Fruit fly (Drosophila melanogaster) whole organism, embryonic: ENCODE measurements around the gene CG43051.
A peak's percentile ranks its signal among the peaks of the same experiment; 100 is the strongest.

Source experiments
- Aef1 ChIP-seq: fragments of 200-800 bp; sonication (Bioruptor generic); IDR thresholded peaks from 3 replicates; pipeline ENCODE4 v1.3.6; 2022; ENCODE audit warnings: missing biosample characterization, missing genetic modification characterization
- CG10209 ChIP-seq: fragments of 200-800 bp; sonication (Bioruptor generic); optimal IDR thresholded peaks from 3 replicates; lab custom pipeline; 2017; ENCODE audit warnings: missing biosample characterization, mild to moderate bottlenecking, missing genetic modification characterization, missing genetic modification reagents
- CG10565 ChIP-seq: fragments of 200-800 bp; sonication (Bioruptor generic); optimal IDR thresholded peaks from 3 replicates; lab custom pipeline; 2016; ENCODE audit warnings: missing biosample characterization, mild to moderate bottlenecking, missing genetic modification characterization
- CG13424 ChIP-seq: fragments of 200-800 bp; sonication (Bioruptor generic); optimal IDR thresholded peaks from 2 replicates; lab custom pipeline; 2019; ENCODE audit warnings: missing biosample characterization, mild to moderate bottlenecking, missing genetic modification characterization, moderate library complexity
- CG14965 ChIP-seq: fragments of 200-800 bp; sonication (Bioruptor generic); optimal IDR thresholded peaks from 2 replicates; lab custom pipeline; 2016; ENCODE audit warnings: missing biosample characterization, missing genetic modification characterization, borderline replicate concordance
- CG16779 ChIP-seq: fragments of 200-800 bp; sonication (Bioruptor generic); IDR thresholded peaks from 2 replicates; pipeline ENCODE4 v1.3.6; 2022; ENCODE audit warnings: missing biosample characterization, missing genetic modification characterization
- CG17829 ChIP-seq: fragments of 200-800 bp; optimal IDR thresholded peaks from 2 replicates; lab custom pipeline; 2019; ENCODE audit warnings: missing biosample characterization, mild to moderate bottlenecking, missing genetic modification characterization, moderate library complexity
- CG2199 ChIP-seq: fragments of 200-800 bp; sonication (Bioruptor generic); IDR thresholded peaks from 3 replicates; pipeline ENCODE4 v1.3.6; 2022; ENCODE audit warnings: missing biosample characterization, missing genetic modification characterization
- CG3726 ChIP-seq: fragments of 200-800 bp; sonication (Bioruptor generic); IDR thresholded peaks from 3 replicates; pipeline ENCODE4, ENCODE4 v1.3.6; 2022; ENCODE audit warnings: missing biosample characterization, missing genetic modification characterization
- CG6175 ChIP-seq: fragments of 200-800 bp; sonication (Bioruptor generic); IDR thresholded peaks from 3 replicates; pipeline ENCODE4 v1.3.6; 2022; ENCODE audit warnings: missing biosample characterization, missing genetic modification characterization
- CG7745 ChIP-seq: fragments of 200-800 bp; sonication (Bioruptor generic); optimal IDR thresholded peaks from 2 replicates; lab custom pipeline; 2018; ENCODE audit warnings: missing biosample characterization, mild to moderate bottlenecking, missing genetic modification characterization, moderate library complexity
- CG7839 ChIP-seq: fragments of 200-800 bp; sonication (Bioruptor generic); optimal IDR thresholded peaks from 3 replicates; lab custom pipeline; 2018; ENCODE audit warnings: missing biosample characterization, mild to moderate bottlenecking, missing genetic modification characterization, moderate library complexity
- CG7928 ChIP-seq: fragments of 200-800 bp; sonication (Bioruptor generic); optimal IDR thresholded peaks from 2 replicates; lab custom pipeline; 2017; ENCODE audit warnings: missing biosample characterization, mild to moderate bottlenecking, missing genetic modification characterization
- CG8944 ChIP-seq: fragments of 200-800 bp; sonication (Bioruptor generic); optimal IDR thresholded peaks from 3 replicates; lab custom pipeline; 2016; ENCODE audit warnings: missing biosample characterization, missing genetic modification characterization
- CHES-1-like ChIP-seq: fragments of 200-800 bp; sonication (Bioruptor generic); optimal IDR thresholded peaks from 2 replicates; lab custom pipeline; 2016; ENCODE audit warnings: missing biosample characterization, missing genetic modification characterization
- E2f1 ChIP-seq: fragments of 200-800 bp; sonication (Bioruptor generic); IDR thresholded peaks from 2 replicates; pipeline ENCODE4 v1.3.6; 2022; ENCODE audit warnings: missing biosample characterization, missing genetic modification characterization
- Gug ChIP-seq: fragments of 200-800 bp; sonication (Bioruptor generic); IDR thresholded peaks from 4 replicates; pipeline ENCODE4 v1.3.6; 2022; ENCODE audit warnings: missing biosample characterization, missing genetic modification characterization
- HmgD ChIP-seq: fragments of 200-800 bp; sonication (Bioruptor generic); optimal IDR thresholded peaks from 3 replicates; lab custom pipeline; 2016; ENCODE audit warnings: missing biosample characterization, missing genetic modification characterization
- HmgZ ChIP-seq: fragments of 200-800 bp; sonication (Bioruptor generic); optimal IDR thresholded peaks from 2 replicates; lab custom pipeline; 2018; ENCODE audit warnings: missing biosample characterization, mild to moderate bottlenecking, missing genetic modification characterization
- Jarid2 ChIP-seq: fragments of 200-800 bp; sonication (Bioruptor generic); optimal IDR thresholded peaks from 3 replicates; lab custom pipeline; 2017; ENCODE audit warnings: mild to moderate bottlenecking, missing biosample characterization, missing genetic modification reagents, missing genetic modification characterization
- MBD-R2 ChIP-seq: fragments of 200-800 bp; sonication (Bioruptor generic); IDR thresholded peaks from 2 replicates; pipeline ENCODE4 v1.3.6; 2022; ENCODE audit warnings: missing biosample characterization, missing genetic modification characterization
- MESR4 ChIP-seq: fragments of 200-800 bp; sonication (Bioruptor generic); optimal IDR thresholded peaks from 2 replicates; lab custom pipeline; 2018; ENCODE audit warnings: missing biosample characterization, mild to moderate bottlenecking, missing genetic modification characterization, moderate library complexity
- Mrtf ChIP-seq: fragments of 200-800 bp; sonication (Bioruptor generic); IDR thresholded peaks from 3 replicates; pipeline ENCODE4 v1.3.6; 2022; ENCODE audit warnings: missing biosample characterization, missing genetic modification characterization
- Nf-YA ChIP-seq: fragments of 200-800 bp; sonication (Bioruptor generic); IDR thresholded peaks from 2 replicates; pipeline ENCODE4 v1.3.6; 2022; ENCODE audit warnings: missing biosample characterization, missing genetic modification characterization
- NfI ChIP-seq: fragments of 200-800 bp; sonication (Bioruptor generic); optimal IDR thresholded peaks from 3 replicates; lab custom pipeline; 2018; ENCODE audit warnings: missing biosample characterization, mild to moderate bottlenecking, missing genetic modification characterization, moderate library complexity
- Opbp ChIP-seq: fragments of 200-800 bp; sonication (Bioruptor generic); IDR thresholded peaks from 3 replicates; pipeline ENCODE4 v1.3.6; 2022; ENCODE audit warnings: missing biosample characterization, missing genetic modification characterization; ENCODE audit not compliant: partially characterized antibody
- Spps ChIP-seq: fragments of 200-800 bp; sonication (Bioruptor generic); optimal IDR thresholded peaks from 2 replicates; lab custom pipeline; 2018; ENCODE audit warnings: missing biosample characterization, mild to moderate bottlenecking, missing genetic modification characterization
- abd-A ChIP-seq: fragments of 200-800 bp; sonication (Bioruptor generic); optimal IDR thresholded peaks from 3 replicates; lab custom pipeline; 2019; ENCODE audit warnings: missing biosample characterization, mild to moderate bottlenecking, missing genetic modification characterization, moderate library complexity
- ara ChIP-seq: fragments of 200-800 bp; sonication (Bioruptor generic); IDR thresholded peaks from 2 replicates; pipeline ENCODE4 v1.3.6; 2022; ENCODE audit warnings: missing biosample characterization, missing genetic modification characterization
- bcd ChIP-seq: fragments of 200-800 bp; sonication (Bioruptor generic); optimal IDR thresholded peaks from 2 replicates; lab custom pipeline; 2017; ENCODE audit warnings: missing biosample characterization, mild to moderate bottlenecking, missing genetic modification characterization
- caup ChIP-seq: fragments of 200-800 bp; sonication (Bioruptor generic); optimal IDR thresholded peaks from 3 replicates; lab custom pipeline; 2017; ENCODE audit warnings: missing biosample characterization, mild to moderate bottlenecking, missing genetic modification characterization, moderate library complexity; ENCODE audit not compliant: severe bottlenecking
- chif ChIP-seq, 2 experiments: fragments of 200-800 bp; sonication (Bioruptor generic); optimal IDR thresholded peaks; 3 replicates each; lab custom pipeline; 2016; ENCODE audit warnings: missing biosample characterization in 2 of 2, missing genetic modification characterization in 2 of 2
- chinmo ChIP-seq: fragments of 200-800 bp; sonication (Bioruptor generic); IDR thresholded peaks from 4 replicates; pipeline ENCODE4 v1.3.6; 2022; ENCODE audit warnings: missing biosample characterization, missing genetic modification characterization; ENCODE audit not compliant: partially characterized antibody
- crol ChIP-seq: fragments of 200-800 bp; sonication (Bioruptor generic); IDR thresholded peaks from 2 replicates; pipeline ENCODE4 v1.3.6; 2022; ENCODE audit warnings: missing biosample characterization, missing genetic modification characterization
- dmrt11E ChIP-seq: fragments of 200-800 bp; sonication (Bioruptor generic); optimal IDR thresholded peaks from 3 replicates; lab custom pipeline; 2018; ENCODE audit warnings: missing biosample characterization, mild to moderate bottlenecking, missing genetic modification characterization, moderate library complexity
- ftz-f1 ChIP-seq: fragments of 200-800 bp; sonication (Bioruptor generic); optimal IDR thresholded peaks from 2 replicates; lab custom pipeline; 2016; ENCODE audit warnings: missing biosample characterization, missing genetic modification characterization
- grau ChIP-seq: fragments of 200-800 bp; optimal IDR thresholded peaks from 3 replicates; lab custom pipeline; 2019; ENCODE audit warnings: missing biosample characterization, mild to moderate bottlenecking, missing genetic modification characterization, moderate library complexity
- mld ChIP-seq: fragments of 200-800 bp; sonication (Bioruptor generic); IDR thresholded peaks from 3 replicates; pipeline ENCODE4 v1.3.6; 2022; ENCODE audit warnings: missing biosample characterization, missing genetic modification characterization; ENCODE audit not compliant: partially characterized antibody
- p53 ChIP-seq: fragments of 200-800 bp; sonication (Bioruptor generic); optimal IDR thresholded peaks from 2 replicates; lab custom pipeline; 2016; ENCODE audit warnings: missing biosample characterization, missing genetic modification characterization
- prd ChIP-seq, 3 experiments: fragments of >200 bp in 2 of 3; fragments of 200-800 bp in 1 of 3; sonication (Bioruptor generic) in 1 of 3; optimal IDR thresholded peaks in 2 of 3; IDR thresholded peaks in 1 of 3; 2 replicates in 2 of 3; 3 replicates in 1 of 3; pipeline versions ENCODE4 v1.3.6 to Lab custom; 2017 to 2022; ENCODE audit warnings: missing biosample characterization in 1 of 3, missing genetic modification characterization in 1 of 3
- ranshi ChIP-seq: fragments of 200-800 bp; sonication (Bioruptor generic); IDR thresholded peaks from 2 replicates; pipeline ENCODE4 v1.3.6; 2022; ENCODE audit warnings: missing biosample characterization, missing genetic modification characterization
- salm ChIP-seq: fragments of 200-800 bp; sonication (Bioruptor generic); optimal IDR thresholded peaks from 2 replicates; lab custom pipeline; 2018; ENCODE audit warnings: missing biosample characterization, mild to moderate bottlenecking, missing genetic modification characterization
- sc ChIP-seq, 3 experiments: fragments of >200 bp in 2 of 3; fragments of 200-800 bp in 1 of 3; sonication (Bioruptor generic) in 1 of 3; optimal IDR thresholded peaks; 2 replicates in 2 of 3; 3 replicates in 1 of 3; lab custom pipeline; 2017; ENCODE audit warnings: mild to moderate bottlenecking in 1 of 3, missing biosample characterization in 1 of 3, missing genetic modification characterization in 1 of 3, missing genetic modification reagents in 1 of 3
- sens ChIP-seq: fragments of 200-800 bp; sonication (Bioruptor generic); peaks from one replicate; lab custom pipeline; 2016; ENCODE audit warnings: missing biosample characterization, missing genetic modification characterization
- tgo ChIP-seq: fragments of 200-800 bp; sonication (Bioruptor generic); IDR thresholded peaks from 3 replicates; pipeline ENCODE4 v1.3.6; 2022; ENCODE audit warnings: missing biosample characterization, missing genetic modification characterization
- tll ChIP-seq, 2 experiments: fragments of 200-800 bp in 1 of 2; fragments of >200 bp in 1 of 2; sonication (Bioruptor generic) in 1 of 2; optimal IDR thresholded peaks; 2 replicates each; lab custom pipeline; 2017 to 2019; ENCODE audit warnings: missing biosample characterization in 2 of 2, missing genetic modification characterization in 2 of 2, mild to moderate bottlenecking in 1 of 2, moderate library complexity in 1 of 2
- ttk ChIP-seq: fragments of 200-800 bp; sonication (Bioruptor generic); IDR thresholded peaks from 2 replicates; pipeline ENCODE4 v2.1.2; 2022; ENCODE audit warnings: missing biosample characterization, missing genetic modification characterization
- z ChIP-seq: fragments of 200-800 bp; sonication (Bioruptor generic); IDR thresholded peaks from 3 replicates; pipeline ENCODE4 v1.3.6; 2022; ENCODE audit warnings: missing biosample characterization, missing genetic modification characterization
- zen2 ChIP-seq: fragments of 200-800 bp; sonication (Bioruptor generic); IDR thresholded peaks from 3 replicates; pipeline ENCODE4 v1.3.6; 2022; ENCODE audit warnings: missing biosample characterization, missing genetic modification characterization; ENCODE audit not compliant: partially characterized antibody

Gene CG43051

dm6 chr2L:12467673-12468072 is 40.1 kb upstream of the CG43051 start (continued):
- no peak for TF ChIP-seq ttk
- TF ChIP-seq dmrt11E (tag; lab: Kevin White, UChicago), result no peak
- TF ChIP-seq tgo (GFP tag; lab: Robert Waterston, UW), result peak; percentile 34; the same call in 1 of the 3 replicates
- TF ChIP-seq mld (GFP tag; lab: Robert Waterston, UW), result no peak
- TF ChIP-seq Jarid2 (GFP tag; lab: Kevin White, UChicago), result no peak
- no peak for TF ChIP-seq salm (tag; lab: Kevin White, UChicago)
- no peak for TF ChIP-seq CG3726
- no peak for TF ChIP-seq prd (optimal IDR thresholded peaks at IDR 0.05; lab: Kevin White, UChicago)
- peak; percentile 56; the same call in 2 of the 3 replicates for TF ChIP-seq prd (GFP tag; IDR thresholded peaks at IDR 0.05; lab: Robert Waterston, UW)
- TF ChIP-seq chif (GFP tag; optimal IDR thresholded peaks at IDR 0.05; lab: Kevin White, UChicago), result no peak
- TF ChIP-seq chinmo, result peak; percentile 67; the same call in 1 of the 4 replicates
- TF ChIP-seq ara, result no peak
- peak; percentile 44 for TF ChIP-seq sens
- TF ChIP-seq CG10209 (GFP tag; lab: Kevin White, UChicago), result peak; percentile 17
- TF ChIP-seq p53, result peak; percentile 22
- no peak for TF ChIP-seq Nf-YA (GFP tag; lab: Robert Waterston, UW)
- TF ChIP-seq z, result no peak
- TF ChIP-seq E2f1, result 0 out of 2 replicates have a peak, but pooled peaks have one; percentile 44
- TF ChIP-seq HmgZ (tag; lab: Kevin White, UChicago), result peak; percentile 54
- no peak for TF ChIP-seq CG14965 (GFP tag; lab: Kevin White, UChicago)
- TF ChIP-seq crol, result no peak
- TF ChIP-seq MBD-R2, result peak; percentile 43; the same call in 1 of the 2 replicates
- TF ChIP-seq CHES-1-like (GFP tag; lab: Kevin White, UChicago), result peak; percentile 40
- peak; percentile 42 for TF ChIP-seq caup (GFP tag; lab: Kevin White, UChicago)
- peak; percentile 55; the same call in 2 of the 4 replicates for TF ChIP-seq Gug
- no peak for TF ChIP-seq zen2 (GFP tag; lab: Robert Waterston, UW)
- peak; percentile 76 for TF ChIP-seq ftz-f1
- TF ChIP-seq grau (tag; lab: Kevin White, UChicago), result peak; percentile 60
- TF ChIP-seq tll (GFP tag; optimal IDR thresholded peaks at IDR 0.05; lab: Kevin White, UChicago), result no peak
- TF ChIP-seq Spps (tag; lab: Kevin White, UChicago), result no peak
- TF ChIP-seq MESR4, result no peak
- no peak for TF ChIP-seq CG7745
- peak; percentile 50 for TF ChIP-seq CG13424 (tag; lab: Kevin White, UChicago)
- peak; percentile 60 for TF ChIP-seq bcd
- no peak for TF ChIP-seq CG6175 (GFP tag; lab: Robert Waterston, UW)
- 0 out of 2 replicates have a peak, but pooled peaks have one; percentile 33 for TF ChIP-seq ranshi (GFP tag; lab: Robert Waterston, UW)
- no peak for TF ChIP-seq HmgD (GFP tag; lab: Kevin White, UChicago)
- TF ChIP-seq CG16779 (GFP tag; lab: Robert Waterston, UW), result peak; percentile 76
- peak; percentile 96 for TF ChIP-seq abd-A (tag; lab: Kevin White, UChicago)
- peak; percentile 32 for TF ChIP-seq NfI
- no peak for TF ChIP-seq CG7928 (GFP tag; lab: Kevin White, UChicago)
- TF ChIP-seq Mrtf (GFP tag; lab: Robert Waterston, UW), result peak; percentile 39; the same call in 1 of the 3 replicates
- no peak for TF ChIP-seq CG10565 (GFP tag; lab: Kevin White, UChicago)
- TF ChIP-seq Opbp (GFP tag; lab: Robert Waterston, UW), result no peak
- no peak for TF ChIP-seq CG2199
- TF ChIP-seq sc (optimal IDR thresholded peaks at IDR 0.05; lab: Kevin White, UChicago), result no peak
- no peak for TF ChIP-seq sc (GFP tag; optimal IDR thresholded peaks at IDR 0.05; lab: Kevin White, UChicago)
- peak; percentile 51 for TF ChIP-seq CG7839 (tag; lab: Kevin White, UChicago)
- TF ChIP-seq Aef1 (GFP tag; lab: Robert Waterston, UW), result peak; percentile 40; the same call in 1 of the 3 replicates
- no peak for TF ChIP-seq CG17829 (tag; lab: Kevin White, UChicago)
- peak; percentile 12 for TF ChIP-seq CG8944
